Worm (Caenorhabditis elegans): ENCODE results near the gene smc-6.

smc-6 gene

ce11 chrII:11578327-11578726, at the start of gene smc-6:
Gene smc-6, plus strand, starts transcription at chrII:11578716.
- TF ChIP-seq aly-1 (tag; optimal IDR thresholded peaks at IDR 0.05) (no peak), flt-1 (GFP tag; IDR thresholded peaks at IDR 0.05) (no peak), sea-1 (GFP tag; conservative IDR thresholded peaks at IDR 0.05) (no peak), ets-7 (tag; optimal IDR thresholded peaks at IDR 0.05) (no peak), scrt-1 (GFP tag; IDR thresholded peaks at IDR 0.05) (no peak)

ce11 chrII:11533716-11534115, 44.8 kb upstream of the smc-6 start, which contains the start of gene mdt-8:
Gene mdt-8, minus strand, starts transcription at chrII:11533816.
- TF ChIP-seq ceh-36 (tag; optimal IDR thresholded peaks at IDR 0.05) (no peak), aly-1 (tag; optimal IDR thresholded peaks at IDR 0.05) (no peak), B0310.2 (tag; optimal IDR thresholded peaks at IDR 0.05) (no peak), hmbx-1 (tag; optimal IDR thresholded peaks at IDR 0.05) (no peak)

ce11 chrII:11534429-11535099, 44.0 kb upstream of the smc-6 start, which contains the start of gene Y62F5A.12:
Gene Y62F5A.12, minus strand, starts transcription at chrII:11534479.
- TF ChIP-seq flt-1 (GFP tag; IDR thresholded peaks at IDR 0.05) (peak; percentile 82), pes-1 (GFP tag; IDR thresholded peaks at IDR 0.05) (peak; percentile 86), ceh-13 (GFP tag; optimal IDR thresholded peaks at IDR 0.05) (peak; percentile 14), tbx-37 (GFP tag; conservative IDR thresholded peaks at IDR 0.05) (peak; percentile 86), ets-7 (tag; optimal IDR thresholded peaks at IDR 0.05) (peak; percentile 70), sea-1 (GFP tag; conservative IDR thresholded peaks at IDR 0.05) (peak; percentile 79), hnd-1 (tag; optimal IDR thresholded peaks at IDR 0.05) (peak; percentile 36), scrt-1 (GFP tag; IDR thresholded peaks at IDR 0.05) (peak; percentile 71; the same call in 1 of the 2 replicates), hmg-4 (GFP tag; optimal IDR thresholded peaks at IDR 0.05) (peak; percentile 13), tbx-11 (GFP tag; IDR thresholded peaks at IDR 0.05) (peak; percentile 63)

- TF ChIP-seq scrt-1 (GFP tag; IDR thresholded peaks at IDR 0.05) (no peak), hmg-4 (GFP tag; optimal IDR thresholded peaks at IDR 0.05) (peak; percentile 74), flt-1 (GFP tag; IDR thresholded peaks at IDR 0.05) (peak; percentile 35; the same call in 1 of the 2 replicates), pes-1 (GFP tag; IDR thresholded peaks at IDR 0.05) (0 out of 2 replicates have a peak, but pooled peaks have one; percentile 7), tbx-11 (GFP tag; IDR thresholded peaks at IDR 0.05) (no peak), ceh-13 (GFP tag; optimal IDR thresholded peaks at IDR 0.05) (no peak), tra-4 (tag; optimal IDR thresholded peaks at IDR 0.05) (no peak), ama-1 (optimal IDR thresholded peaks at IDR 0.05) (no peak), aly-1 (tag; optimal IDR thresholded peaks at IDR 0.05) (no peak), B0310.2 (tag; optimal IDR thresholded peaks at IDR 0.05) (no peak), sea-1 (GFP tag; conservative IDR thresholded peaks at IDR 0.05) (peak; percentile 56; the same call in 1 of the 2 replicates), ceh-36 (tag; optimal IDR thresholded peaks at IDR 0.05) (peak; percentile 11), hnd-1 (tag; optimal IDR thresholded peaks at IDR 0.05) (no peak), hmbx-1 (tag; optimal IDR thresholded peaks at IDR 0.05) (no peak), F13C5.2 (tag; optimal IDR thresholded peaks at IDR 0.05) (no peak), tbx-37 (GFP tag; conservative IDR thresholded peaks at IDR 0.05) (0 out of 2 replicates have a peak, but pooled peaks have one; percentile 4), ets-7 (tag; optimal IDR thresholded peaks at IDR 0.05) (no peak)
Measured at ce11 chrII:11535429-11535828, 43.1 kb upstream of the smc-6 start.

- TF ChIP-seq tbx-11 (GFP tag; IDR thresholded peaks at IDR 0.05) (no peak), F13C5.2 (tag; optimal IDR thresholded peaks at IDR 0.05) (no peak), hmbx-1 (tag; optimal IDR thresholded peaks at IDR 0.05) (no peak), aly-1 (tag; optimal IDR thresholded peaks at IDR 0.05) (no peak), tbx-37 (GFP tag; conservative IDR thresholded peaks at IDR 0.05) (no peak), B0310.2 (tag; optimal IDR thresholded peaks at IDR 0.05) (no peak), ets-7 (tag; optimal IDR thresholded peaks at IDR 0.05) (no peak), pes-1 (GFP tag; IDR thresholded peaks at IDR 0.05) (no peak), hnd-1 (tag; optimal IDR thresholded peaks at IDR 0.05) (no peak), scrt-1 (GFP tag; IDR thresholded peaks at IDR 0.05) (no peak)
Measured at ce11 chrII:11535924-11536323, 42.6 kb upstream of the smc-6 start.

ce11 chrII:11536505-11536904, 42.0 kb upstream of the smc-6 start:
- TF ChIP-seq flt-1 (GFP tag; IDR thresholded peaks at IDR 0.05) = no peak
- TF ChIP-seq scrt-1 (GFP tag; IDR thresholded peaks at IDR 0.05) = no peak
- TF ChIP-seq B0310.2 (tag; optimal IDR thresholded peaks at IDR 0.05) = no peak
- TF ChIP-seq ama-1 (optimal IDR thresholded peaks at IDR 0.05) = no peak
- TF ChIP-seq ceh-13 (GFP tag; optimal IDR thresholded peaks at IDR 0.05) = no peak
- TF ChIP-seq hnd-1 (tag; optimal IDR thresholded peaks at IDR 0.05) = no peak
- no peak for TF ChIP-seq sea-1 (GFP tag; conservative IDR thresholded peaks at IDR 0.05)
- no peak for TF ChIP-seq aly-1 (tag; optimal IDR thresholded peaks at IDR 0.05)
- no peak for TF ChIP-seq pes-1 (GFP tag; IDR thresholded peaks at IDR 0.05)
- TF ChIP-seq hmg-4 (GFP tag; optimal IDR thresholded peaks at IDR 0.05) = no peak
- TF ChIP-seq tbx-37 (GFP tag; conservative IDR thresholded peaks at IDR 0.05) = no peak
- no peak for TF ChIP-seq F13C5.2 (tag; optimal IDR thresholded peaks at IDR 0.05)
- no peak for TF ChIP-seq hmbx-1 (tag; optimal IDR thresholded peaks at IDR 0.05)
- no peak for TF ChIP-seq ets-7 (tag; optimal IDR thresholded peaks at IDR 0.05)
- no peak for TF ChIP-seq ceh-36 (tag; optimal IDR thresholded peaks at IDR 0.05)
- no peak for TF ChIP-seq tra-4 (tag; optimal IDR thresholded peaks at IDR 0.05)
- no peak for TF ChIP-seq tbx-11 (GFP tag; IDR thresholded peaks at IDR 0.05)

- peak; percentile 33 for TF ChIP-seq ets-7 (tag; optimal IDR thresholded peaks at IDR 0.05)
- TF ChIP-seq hnd-1 (tag; optimal IDR thresholded peaks at IDR 0.05) = no peak
- no peak for TF ChIP-seq hmbx-1 (tag; optimal IDR thresholded peaks at IDR 0.05)
- TF ChIP-seq aly-1 (tag; optimal IDR thresholded peaks at IDR 0.05) = no peak
- peak; percentile 43 for TF ChIP-seq hmg-4 (GFP tag; optimal IDR thresholded peaks at IDR 0.05)
Measured at ce11 chrII:11537115-11537514, 41.4 kb upstream of the smc-6 start.

ce11 chrII:11537606-11538016, 40.9 kb upstream of the smc-6 start:
- TF ChIP-seq ets-7 (tag; optimal IDR thresholded peaks at IDR 0.05) (no peak), hnd-1 (tag; optimal IDR thresholded peaks at IDR 0.05) (no peak), hmg-4 (GFP tag; optimal IDR thresholded peaks at IDR 0.05) (peak; percentile 69), scrt-1 (GFP tag; IDR thresholded peaks at IDR 0.05) (no peak), flt-1 (GFP tag; IDR thresholded peaks at IDR 0.05) (peak; percentile 9; the same call in 1 of the 2 replicates), pes-1 (GFP tag; IDR thresholded peaks at IDR 0.05) (peak; percentile 71), ama-1 (optimal IDR thresholded peaks at IDR 0.05) (peak; percentile 98), ceh-36 (tag; optimal IDR thresholded peaks at IDR 0.05) (peak; percentile 32), B0310.2 (tag; optimal IDR thresholded peaks at IDR 0.05) (peak; percentile 76), hmbx-1 (tag; optimal IDR thresholded peaks at IDR 0.05) (peak; percentile 66), sea-1 (GFP tag; conservative IDR thresholded peaks at IDR 0.05) (peak; percentile 46; the same call in 1 of the 2 replicates)
